Worm (Caenorhabditis elegans): ENCODE measurements around the gene sox-4.

sox-4 gene

DNA sequence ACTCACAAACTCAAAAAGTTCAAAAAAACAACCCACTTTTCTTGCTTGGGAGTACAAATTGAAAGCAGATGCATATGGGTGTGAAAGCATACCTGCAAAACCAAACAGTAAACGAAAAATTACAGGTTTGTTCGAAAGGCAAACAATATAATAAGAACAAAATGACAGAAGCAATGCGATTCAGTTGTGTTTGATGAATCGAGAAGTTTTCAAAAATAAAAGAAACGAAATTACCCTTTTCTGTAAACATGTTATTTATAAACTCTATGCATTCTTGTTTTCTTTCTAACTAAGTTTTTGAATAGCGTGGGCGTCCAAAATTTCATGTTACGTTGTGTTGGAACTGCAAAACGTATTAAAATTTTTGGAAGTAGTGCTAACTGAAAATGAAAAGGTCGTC is at the start of gene sox-4:
sox-4 (minus strand) TSS at position 101 of the 400 bp plus-strand sequence.
- TF ChIP-seq ama-1 (optimal IDR thresholded peaks at IDR 0.05) (no peak), ama-1 (GFP tag; optimal IDR thresholded peaks at IDR 0.05) (no peak), nfyb-1 (GFP tag; IDR thresholded peaks at IDR 0.05) (no peak), rec-8 (tag; optimal IDR thresholded peaks at IDR 0.05) (no peak), sea-2 (GFP tag; IDR thresholded peaks at IDR 0.05) (no peak), egrh-3 (GFP tag; IDR thresholded peaks at IDR 0.05) (no peak), lin-26 (GFP tag; IDR thresholded peaks at IDR 0.05) (no peak), him-1 (tag; optimal IDR thresholded peaks at IDR 0.05) (no peak), nfya-2 (GFP tag; IDR thresholded peaks at IDR 0.05) (no peak), nhr-27 (tag; optimal IDR thresholded peaks at IDR 0.05) (no peak), ZK185.1 (tag; optimal IDR thresholded peaks at IDR 0.05; ENCODE audit: poor library complexity, severe bottlenecking) (no peak), somi-1 (GFP tag; optimal IDR thresholded peaks at IDR 0.05) (no peak), attf-3 (GFP tag; conservative IDR thresholded peaks at IDR 0.05) (no peak), mcd-1 (GFP tag; IDR thresholded peaks at IDR 0.05) (no peak), egl-18 (GFP tag; IDR thresholded peaks at IDR 0.05) (no peak), ztf-26 (tag; optimal IDR thresholded peaks at IDR 0.05) (no peak), F49E8.2 (tag; optimal IDR thresholded peaks at IDR 0.05; ENCODE audit: insufficient read depth) (no peak), madf-3 (GFP tag; IDR thresholded peaks at IDR 0.05) (no peak), bed-1 (GFP tag; IDR thresholded peaks at IDR 0.05) (no peak), rcor-1 (GFP tag; IDR thresholded peaks at IDR 0.05) (no peak), ccch-3 (GFP tag; optimal IDR thresholded peaks at IDR 0.05) (no peak)

DNA sequence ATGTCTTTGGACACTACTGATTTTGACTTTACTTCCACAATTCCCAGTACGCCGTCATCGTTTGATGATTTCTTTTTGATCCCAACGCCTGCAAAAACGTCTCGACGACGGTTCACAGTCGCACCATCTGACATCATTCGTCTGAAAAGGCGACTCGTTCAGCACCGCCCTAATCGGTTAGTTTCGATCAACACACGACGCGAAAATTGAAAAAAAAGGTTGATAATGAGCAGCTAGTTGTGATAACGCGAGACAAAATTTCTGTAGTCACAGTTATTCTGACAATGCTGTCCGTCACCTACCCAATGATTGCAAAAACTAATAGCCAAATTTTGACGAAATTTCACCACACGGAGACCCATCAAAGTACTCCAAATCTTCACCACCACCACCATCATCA is 47.1 kb upstream of the sox-4 start:
- TF ChIP-seq die-1 (tag; optimal IDR thresholded peaks at IDR 0.05) (no peak), Y53G8AR.9 (GFP tag; conservative IDR thresholded peaks at IDR 0.05) (0 out of 2 replicates have a peak, but pooled peaks have one; percentile 1), nhr-80 (tag; optimal IDR thresholded peaks at IDR 0.05) (peak; percentile 76), dox-1 (GFP tag; IDR thresholded peaks at IDR 0.05) (0 out of 2 replicates have a peak, but pooled peaks have one; percentile 11)

ce11 chrX:3554117-3554516 is 45.3 kb upstream of the sox-4 start:
- TF ChIP-seq zim-3 (tag; optimal IDR thresholded peaks at IDR 0.05) (peak; percentile 51), ekl-4 (GFP tag; IDR thresholded peaks at IDR 0.05) (0 out of 2 replicates have a peak, but pooled peaks have one; percentile 49), aptf-3 (GFP tag; IDR thresholded peaks at IDR 0.05) (no peak), zfh-2 (GFP tag; conservative IDR thresholded peaks at IDR 0.05) (peak; percentile 70), snpc-1.1 (tag; optimal IDR thresholded peaks at IDR 0.05; ENCODE audit: insufficient read depth) (no peak), madf-3 (GFP tag; IDR thresholded peaks at IDR 0.05) (no peak), pha-4 (tag; optimal IDR thresholded peaks at IDR 0.05) (no peak), bed-2 (GFP tag; IDR thresholded peaks at IDR 0.05) (no peak)

DNA sequence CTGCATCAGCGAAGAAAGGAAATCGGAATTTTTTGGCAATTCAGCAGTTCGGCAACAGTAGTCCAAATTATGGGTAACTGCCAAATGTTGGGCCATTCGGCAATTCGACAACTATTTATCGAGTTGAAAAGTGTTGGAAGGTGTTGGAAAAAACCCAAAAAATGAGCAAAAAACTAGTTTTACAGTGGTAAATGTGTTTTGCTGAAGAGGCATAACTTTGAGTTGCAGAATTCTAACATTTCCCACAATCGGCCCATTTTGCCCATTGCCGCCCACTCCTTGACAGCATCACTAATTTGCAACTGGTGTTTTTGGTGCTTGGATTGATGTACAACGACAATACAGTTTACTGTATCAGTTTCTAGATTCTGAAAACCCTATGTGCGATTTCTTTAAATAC is 44.9 kb upstream of the sox-4 start:
- no peak for TF ChIP-seq ceh-100 (GFP tag; IDR thresholded peaks at IDR 0.05)

DNA sequence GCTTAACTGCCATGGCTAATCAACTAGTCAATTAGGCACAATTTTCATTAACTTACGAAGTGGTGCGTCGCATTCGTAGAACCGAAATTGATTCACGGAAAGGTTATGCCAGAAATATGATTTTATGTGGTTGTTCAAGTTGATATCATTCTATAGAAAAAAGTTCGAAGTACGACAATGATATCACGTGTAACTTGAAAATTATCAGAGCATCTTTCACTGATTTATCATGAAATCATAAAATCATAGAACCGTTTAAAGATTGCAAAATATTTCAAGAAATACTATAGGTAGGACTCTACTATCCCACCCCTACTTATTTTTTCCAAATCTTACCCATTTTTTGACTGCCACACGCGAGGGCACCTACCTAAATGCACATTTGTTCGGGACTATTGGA is 44.1 kb upstream of the sox-4 start:
- TF ChIP-seq F57A8.1 (GFP tag; optimal IDR thresholded peaks at IDR 0.05) (no peak), nhr-80 (tag; optimal IDR thresholded peaks at IDR 0.05) (peak; percentile 45)

Measured in whole organism, young adult.